Fruit fly (Drosophila melanogaster) whole organism, wandering third instar larva: ENCODE results near the gene Acsx3.

Experiments used
- CG32264 ChIP-seq: fragments of 200-800 bp; sonication (Bioruptor generic); optimal IDR thresholded peaks from 2 replicates; lab custom pipeline; 2016; ENCODE audit warnings: missing biosample characterization, missing genetic modification characterization
- CG9705 ChIP-seq: fragments of 200-800 bp; sonication (Bioruptor generic); optimal IDR thresholded peaks from 2 replicates; lab custom pipeline; 2018; ENCODE audit warnings: missing biosample characterization, mild to moderate bottlenecking, missing genetic modification characterization
- CrebA ChIP-seq: fragments of 200-800 bp; sonication (Bioruptor generic); optimal IDR thresholded peaks from 2 replicates; lab custom pipeline; 2016; ENCODE audit warnings: missing biosample characterization, mild to moderate bottlenecking, missing genetic modification characterization, borderline replicate concordance
- Dif ChIP-seq: fragments of 200-275, 200-300 bp; sonication (Bioruptor generic); optimal IDR thresholded peaks from 2 replicates; lab custom pipeline; 2018; ENCODE audit warnings: missing biosample characterization, missing genetic modification characterization; ENCODE audit not compliant: partially characterized antibody
- GATAd ChIP-seq: sonication (Bioruptor generic); optimal IDR thresholded peaks from 2 replicates; lab custom pipeline; 2016; ENCODE audit warnings: missing biosample characterization, missing genetic modification characterization
- Hnf4 ChIP-seq: fragments of 200-800 bp; sonication (Bioruptor generic); optimal IDR thresholded peaks from 2 replicates; lab custom pipeline; 2016; ENCODE audit warnings: missing biosample characterization, mild to moderate bottlenecking, missing genetic modification characterization
- Hr78 ChIP-seq: fragments of >200 bp; optimal IDR thresholded peaks from 2 replicates; lab custom pipeline; 2017; ENCODE audit warnings: missing biosample characterization, missing genetic modification characterization
- Hr83 ChIP-seq: fragments of 200-300 bp; sonication (Bioruptor generic); optimal IDR thresholded peaks from 2 replicates; lab custom pipeline; 2016; ENCODE audit warnings: missing biosample characterization, mild to moderate bottlenecking, missing genetic modification characterization, moderate library complexity; ENCODE audit not compliant: poor library complexity, severe bottlenecking
- Jra ChIP-seq: sonication (Bioruptor generic); optimal IDR thresholded peaks from 2 replicates; lab custom pipeline; 2016; ENCODE audit warnings: missing biosample characterization, missing genetic modification characterization
- Mio ChIP-seq: sonication (Bioruptor generic); optimal IDR thresholded peaks from 2 replicates; lab custom pipeline; 2016; ENCODE audit warnings: missing biosample characterization, missing genetic modification characterization
- Myc ChIP-seq: fragments of >200 bp; optimal IDR thresholded peaks from 2 replicates; lab custom pipeline; 2017
- Rel ChIP-seq, 2 experiments: fragments of 200-800 bp; sonication (Bioruptor generic) in 1 of 2; optimal IDR thresholded peaks; 2 replicates in 1 of 2; 3 replicates in 1 of 2; lab custom pipeline; 2016 to 2019; ENCODE audit warnings: mild to moderate bottlenecking in 2 of 2, missing biosample characterization in 2 of 2, missing genetic modification characterization in 2 of 2, moderate library complexity in 1 of 2
- Sp1 ChIP-seq: fragments of 200-800 bp; sonication (Bioruptor generic); optimal IDR thresholded peaks from 3 replicates; lab custom pipeline; 2019; ENCODE audit warnings: missing biosample characterization, mild to moderate bottlenecking, missing genetic modification characterization, moderate library complexity
- dl ChIP-seq, 2 experiments: fragments of 175-275, 200-275 bp in 1 of 2; fragments of 200-275 bp in 1 of 2; sonication (Bioruptor generic); optimal IDR thresholded peaks; lab custom pipeline; 2018; ENCODE audit warnings: mild to moderate bottlenecking in 2 of 2, missing biosample characterization in 2 of 2, missing genetic modification characterization in 2 of 2, moderate library complexity in 2 of 2; ENCODE audit not compliant: partially characterized antibody in 2 of 2, insufficient read depth in 1 of 2
- dmrt93B ChIP-seq: fragments of 200-800 bp; sonication (Bioruptor generic); optimal IDR thresholded peaks from 2 replicates; lab custom pipeline; 2018; ENCODE audit warnings: missing biosample characterization, mild to moderate bottlenecking, missing genetic modification characterization
- dsf ChIP-seq: sonication (Bioruptor generic); optimal IDR thresholded peaks from 2 replicates; lab custom pipeline; 2016; ENCODE audit warnings: missing biosample characterization, missing genetic modification characterization, borderline replicate concordance
- ey ChIP-seq: fragments of 200-800 bp; sonication (Bioruptor generic); optimal IDR thresholded peaks from 2 replicates; lab custom pipeline; 2016; ENCODE audit warnings: missing biosample characterization, missing genetic modification characterization
- foxo ChIP-seq, 2 experiments: fragments of 200-800 bp; sonication (Bioruptor generic); optimal IDR thresholded peaks; 2 replicates in 1 of 2; 3 replicates in 1 of 2; lab custom pipeline; 2016 to 2017; ENCODE audit warnings: missing biosample characterization in 2 of 2, missing genetic modification characterization in 2 of 2
- fru ChIP-seq: fragments of 200-800 bp; sonication (Bioruptor generic); optimal IDR thresholded peaks from 3 replicates; lab custom pipeline; 2016; ENCODE audit warnings: missing biosample characterization, mild to moderate bottlenecking, missing genetic modification characterization
- h ChIP-seq: fragments of 200-800 bp; sonication (Bioruptor generic); optimal IDR thresholded peaks from 3 replicates; lab custom pipeline; 2016; ENCODE audit warnings: missing biosample characterization, mild to moderate bottlenecking, missing genetic modification characterization
- jim ChIP-seq: fragments of 175-275, 200-325 bp; sonication (Bioruptor generic); optimal IDR thresholded peaks from 2 replicates; lab custom pipeline; 2016; ENCODE audit warnings: missing biosample characterization, mild to moderate bottlenecking, missing genetic modification characterization
- pan ChIP-seq: fragments of >200 bp; optimal IDR thresholded peaks from 2 replicates; lab custom pipeline; 2017
- rgr ChIP-seq: fragments of 200-800 bp; sonication (Bioruptor generic); optimal IDR thresholded peaks from 3 replicates; lab custom pipeline; 2016; ENCODE audit warnings: missing biosample characterization, mild to moderate bottlenecking, missing genetic modification characterization
- sage ChIP-seq: fragments of 200-800 bp; sonication (Bioruptor generic); optimal IDR thresholded peaks from 2 replicates; lab custom pipeline; 2016; ENCODE audit warnings: missing biosample characterization, mild to moderate bottlenecking, missing genetic modification characterization
- sv ChIP-seq: fragments of 200-800 bp; sonication (Bioruptor generic); optimal IDR thresholded peaks from 3 replicates; lab custom pipeline; 2016; ENCODE audit warnings: missing biosample characterization, missing genetic modification characterization
- tai ChIP-seq: sonication (Bioruptor generic); optimal IDR thresholded peaks from 2 replicates; lab custom pipeline; 2016; ENCODE audit warnings: missing biosample characterization, missing genetic modification characterization
- usp ChIP-seq: fragments of >200 bp; optimal IDR thresholded peaks from 2 replicates; lab custom pipeline; 2017; ENCODE audit warnings: missing biosample characterization, missing genetic modification characterization
- woc ChIP-seq: sonication (Bioruptor generic); optimal IDR thresholded peaks from 2 replicates; lab custom pipeline; 2016; ENCODE audit warnings: missing biosample characterization, mild to moderate bottlenecking, missing genetic modification characterization

Gene Acsx3

dm6 chr3R:19807148-19807547 is 26.1 kb downstream of the Acsx3 start:
- TF ChIP-seq rgr (GFP tag; lab: Kevin White, UChicago) (no peak), sage (GFP tag; lab: Kevin White, UChicago) (no peak), GATAd (GFP tag; lab: Kevin White, UChicago) (no peak), jim (GFP tag; lab: Kevin White, UChicago) (no peak), CG32264 (GFP tag; lab: Kevin White, UChicago) (no peak), h (GFP tag; lab: Kevin White, UChicago) (no peak), pan (no peak), dmrt93B (GFP tag; lab: Kevin White, UChicago) (no peak), Mio (GFP tag; lab: Kevin White, UChicago) (no peak), dsf (no peak), Hnf4 (GFP tag; lab: Kevin White, UChicago) (no peak), Jra (GFP tag; lab: Kevin White, UChicago) (no peak), CrebA (GFP tag; lab: Kevin White, UChicago) (no peak), Sp1 (GFP tag; lab: Kevin White, UChicago) (no peak), woc (GFP tag; lab: Kevin White, UChicago) (no peak), Dif (no peak), Rel (GFP tag; optimal IDR thresholded peaks at IDR 0.05; lab: Kevin White, UChicago) (no peak), Rel (tag; optimal IDR thresholded peaks at IDR 0.05; lab: Kevin White, UChicago) (no peak), dl (GFP tag; optimal IDR thresholded peaks at IDR 0.05; lab: Kevin White, UChicago; ENCODE audit: insufficient read depth in 1 of 2, partially characterized antibody in 2 of 2) (no peak), sv (GFP tag; lab: Kevin White, UChicago) (no peak), CG9705 (no peak)

DNA sequence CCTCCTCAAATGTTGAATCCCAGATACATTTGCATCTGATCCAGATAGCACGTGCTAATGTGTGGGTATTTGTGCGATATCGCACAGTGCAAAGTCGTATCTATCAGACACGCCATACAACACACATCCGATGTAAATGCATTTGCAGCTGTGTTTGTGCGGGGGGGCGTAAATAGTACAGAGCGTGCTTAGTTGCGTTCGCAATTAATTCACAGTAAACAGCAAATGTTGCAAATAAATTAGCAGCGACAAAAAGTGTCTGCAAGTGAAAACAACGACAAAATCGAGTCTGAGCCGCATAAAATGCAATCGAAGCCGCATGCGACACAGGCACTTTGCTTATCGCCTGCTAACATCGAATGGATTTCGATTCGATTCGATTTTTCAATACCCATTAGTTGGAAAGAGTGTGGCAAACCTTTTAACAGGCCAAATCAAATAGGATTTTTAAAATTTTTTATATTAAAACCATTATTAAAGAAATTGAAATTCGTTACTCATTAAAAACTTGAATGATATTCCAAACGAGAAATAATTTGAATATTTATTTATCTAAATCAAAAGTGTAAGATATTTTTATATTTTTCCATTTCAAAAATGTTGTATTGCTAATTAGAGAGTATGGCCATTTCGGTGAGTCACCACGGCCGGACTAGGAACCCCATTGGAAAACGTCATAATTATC is 26.8 kb downstream of the Acsx3 start:
- no peak for TF ChIP-seq foxo (GFP tag; optimal IDR thresholded peaks at IDR 0.05; lab: Kevin White, UChicago)
- TF ChIP-seq fru (GFP tag; lab: Kevin White, UChicago) = no peak
- no peak for TF ChIP-seq rgr (GFP tag; lab: Kevin White, UChicago)
- no peak for TF ChIP-seq tai (GFP tag; lab: Kevin White, UChicago)
- TF ChIP-seq dmrt93B (GFP tag; lab: Kevin White, UChicago) = no peak
- no peak for TF ChIP-seq sv (GFP tag; lab: Kevin White, UChicago)
- TF ChIP-seq, all 38 proteins: peak for 0

DNA sequence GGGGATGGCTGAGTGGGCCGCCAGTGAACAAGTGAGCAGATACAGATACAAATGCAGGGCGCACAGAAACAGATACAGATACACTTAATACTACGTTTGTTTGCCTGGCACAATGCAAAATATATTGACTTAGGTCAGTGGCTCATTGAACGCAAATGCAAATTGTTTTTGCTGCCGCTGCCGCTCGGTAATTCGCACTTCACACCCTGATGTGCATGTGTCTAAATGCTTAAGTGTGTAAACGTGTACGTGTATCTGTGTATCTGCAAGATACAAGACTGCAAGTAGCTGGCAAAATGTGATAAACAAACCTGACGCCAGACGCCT is 27.3 kb downstream of the Acsx3 start:
- no peak for TF ChIP-seq Jra (GFP tag; lab: Kevin White, UChicago)
- TF ChIP-seq Rel (GFP tag; optimal IDR thresholded peaks at IDR 0.05; lab: Kevin White, UChicago) = no peak
- TF ChIP-seq Rel (tag; optimal IDR thresholded peaks at IDR 0.05; lab: Kevin White, UChicago) = peak; percentile 47

DNA sequence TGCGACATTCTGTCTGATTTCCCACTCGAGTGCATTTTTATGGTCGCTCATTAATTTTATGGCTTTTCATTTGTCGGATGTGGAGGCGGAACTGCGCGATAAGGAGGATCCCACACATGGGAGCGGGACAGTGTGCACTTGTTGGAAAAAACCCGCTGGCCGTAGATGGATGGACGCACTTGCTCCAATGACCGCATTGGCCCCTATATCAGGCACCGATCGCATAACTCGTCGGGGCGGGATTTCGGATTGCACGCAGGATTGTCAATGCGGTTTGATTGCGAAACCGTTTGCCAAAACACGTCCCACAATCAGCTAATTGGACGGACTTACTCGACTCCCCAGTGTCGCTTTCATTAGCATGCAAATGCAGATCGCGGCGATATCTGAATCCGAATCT is 30.5 kb downstream of the Acsx3 start:
- TF ChIP-seq Hr78 (GFP tag; lab: Kevin White, UChicago) (no peak), Rel (GFP tag; optimal IDR thresholded peaks at IDR 0.05; lab: Kevin White, UChicago) (no peak), Rel (tag; optimal IDR thresholded peaks at IDR 0.05; lab: Kevin White, UChicago) (peak; percentile 11), rgr (GFP tag; lab: Kevin White, UChicago) (no peak), Myc (lab: Kevin White, UChicago) (no peak), Dif (no peak), foxo (GFP tag; optimal IDR thresholded peaks at IDR 0.05; lab: Kevin White, UChicago) (no peak), ey (GFP tag; lab: Kevin White, UChicago) (no peak)
- TF ChIP-seq, all 38 proteins: peak for 1

DNA sequence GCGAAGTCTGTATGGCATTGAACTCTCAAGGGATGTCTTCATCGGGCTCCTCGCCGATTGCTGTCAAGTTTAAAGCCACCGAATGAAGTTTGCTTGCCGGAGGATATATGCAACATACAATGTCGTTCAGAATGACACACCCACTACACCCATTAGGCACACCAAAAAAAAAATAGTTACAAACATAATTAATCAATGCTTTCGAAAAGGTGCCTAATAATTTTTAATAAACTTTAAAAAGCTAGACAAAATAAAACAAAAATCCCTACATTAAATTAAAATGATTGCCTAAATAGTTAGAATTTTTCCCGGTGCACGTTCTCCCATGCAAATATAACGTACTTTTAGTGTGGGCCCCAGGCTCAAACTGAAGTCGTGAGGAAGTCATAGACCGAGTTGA is 31.4 kb downstream of the Acsx3 start:
- no peak for TF ChIP-seq tai (GFP tag; lab: Kevin White, UChicago)
- no peak for TF ChIP-seq Hr83 (GFP tag; lab: Kevin White, UChicago)
- TF ChIP-seq sv (GFP tag; lab: Kevin White, UChicago) = no peak
- no peak for TF ChIP-seq Myc (lab: Kevin White, UChicago)
- no peak for TF ChIP-seq usp (GFP tag; lab: Kevin White, UChicago)
- TF ChIP-seq fru (GFP tag; lab: Kevin White, UChicago) = no peak
- TF ChIP-seq GATAd (GFP tag; lab: Kevin White, UChicago) = no peak
- TF ChIP-seq h (GFP tag; lab: Kevin White, UChicago) = no peak
- TF ChIP-seq CrebA (GFP tag; lab: Kevin White, UChicago) = no peak
- TF ChIP-seq, all 38 proteins: peak for 0
